Worm (Caenorhabditis elegans) whole organism, L1 larva: ENCODE measurements around the gene rod-1.

Experiments used
- aha-1 ChIP-seq: fragments of 150-350 bp; optimal IDR thresholded peaks from 2 replicates; lab custom pipeline; 2014; ENCODE audit warnings: missing biosample characterization, missing genetic modification characterization
- aly-2 ChIP-seq: fragments of 150-350 bp; optimal IDR thresholded peaks from 2 replicates; lab custom pipeline; 2014; ENCODE audit warnings: missing biosample characterization, missing genetic modification characterization
- ama-1 ChIP-seq: fragments of 150-350 bp; optimal IDR thresholded peaks from 2 replicates; lab custom pipeline; 2014
- efl-1 ChIP-seq, 4 experiments: fragments of 150-350 bp; optimal IDR thresholded peaks in 3 of 4; peaks in 1 of 4; 1 replicate in 1 of 4; 2 replicates in 3 of 4; lab custom pipeline; 2014; ENCODE audit warnings: missing biosample characterization in 2 of 4, missing genetic modification characterization in 2 of 4, missing genetic modification reagents in 2 of 4
- irx-1 ChIP-seq: sonication (generic microtip); optimal IDR thresholded peaks from 2 replicates; lab custom pipeline; 2016; ENCODE audit warnings: missing genetic modification characterization, missing compliant biosample characterization
- lin-15B ChIP-seq: fragments of 150-350 bp; sonication (generic microtip); optimal IDR thresholded peaks from 3 replicates; lab custom pipeline; 2014; ENCODE audit warnings: missing biosample characterization, missing genetic modification characterization
- mdl-1 ChIP-seq, 2 experiments: fragments of 150-350 bp; optimal IDR thresholded peaks; 2 replicates each; lab custom pipeline; 2014 to 2017; ENCODE audit warnings: missing biosample characterization in 2 of 2, missing genetic modification characterization in 2 of 2, inconsistent platforms in 1 of 2
- nhr-11 ChIP-seq: fragments of 150-350 bp; optimal IDR thresholded peaks from 2 replicates; lab custom pipeline; 2014; ENCODE audit warnings: missing biosample characterization, missing genetic modification characterization
- nhr-12 ChIP-seq: sonication (generic microtip); optimal IDR thresholded peaks from 2 replicates; lab custom pipeline; 2017; ENCODE audit warnings: missing biosample characterization, missing genetic modification characterization
- nhr-76 ChIP-seq: sonication (generic microtip); optimal IDR thresholded peaks from 2 replicates; lab custom pipeline; 2017; ENCODE audit warnings: missing biosample characterization, missing genetic modification characterization
- rnt-1 ChIP-seq: sonication (generic microtip); optimal IDR thresholded peaks from 2 replicates; lab custom pipeline; 2016; ENCODE audit warnings: mild to moderate bottlenecking, missing genetic modification characterization, moderate library complexity, missing compliant biosample characterization
- snpc-4 ChIP-seq: fragments of 150-350 bp; optimal IDR thresholded peaks from 2 replicates; lab custom pipeline; 2014; ENCODE audit warnings: missing biosample characterization, missing genetic modification characterization

DNA sequence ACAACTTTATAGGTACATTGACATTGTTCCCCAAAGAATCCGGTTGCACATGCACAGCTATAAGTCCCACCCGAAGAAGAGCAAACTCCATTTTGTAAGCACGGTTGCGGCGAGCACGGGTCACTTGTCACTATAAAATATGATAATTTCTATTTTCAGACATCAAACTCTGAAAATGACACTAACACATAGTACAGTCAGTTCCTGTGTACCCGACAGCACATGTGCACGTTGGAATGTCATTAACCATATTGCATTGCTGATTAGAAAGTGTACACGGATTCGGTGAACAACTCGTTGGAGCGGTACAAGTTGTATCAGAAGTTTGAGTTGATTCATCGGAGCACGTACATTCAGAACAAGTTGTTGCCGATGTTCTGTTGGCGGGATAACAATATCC, 19.0 kb downstream of the rod-1 start:
- TF ChIP-seq nhr-11 (tag; lab: Kevin White, UChicago) (no peak), snpc-4 (no peak), ama-1 (no peak), aha-1 (tag; lab: Kevin White, UChicago) (no peak), rnt-1 (tag; lab: Kevin White, UChicago) (no peak), nhr-76 (no peak), mdl-1 (tag; optimal IDR thresholded peaks at IDR 0.05; lab: Kevin White, UChicago) (no peak), nhr-12 (no peak), irx-1 (tag; lab: Kevin White, UChicago) (no peak), aly-2 (tag; lab: Kevin White, UChicago) (no peak), efl-1 (optimal IDR thresholded peaks at IDR 0.05; lab: Kevin White, UChicago) (no peak), efl-1 (GFP tag; optimal IDR thresholded peaks at IDR 0.05 in 1 of 2; lab: Kevin White, UChicago) (no peak), lin-15B (tag; lab: Kevin White, UChicago) (no peak)
